Fruit fly (Drosophila melanogaster) whole organism, embryonic: ENCODE results near the gene Eato.
A peak's percentile ranks its signal among the peaks of the same experiment; 100 is the strongest.

Experiments
- Atf-2 ChIP-seq: fragments of 200-800 bp; sonication (Bioruptor generic); optimal IDR thresholded peaks from 2 replicates; lab custom pipeline; 2016; ENCODE audit warnings: missing biosample characterization, missing genetic modification characterization
- Bdp1 ChIP-seq: fragments of 200-800 bp; sonication (Bioruptor generic); optimal IDR thresholded peaks from 3 replicates; lab custom pipeline; 2016; ENCODE audit warnings: missing biosample characterization, missing genetic modification characterization
- Bgb ChIP-seq: fragments of 200-800 bp; sonication (Bioruptor generic); IDR thresholded peaks from 2 replicates; pipeline ENCODE4 v1.3.6; 2022; ENCODE audit warnings: missing biosample characterization, missing genetic modification characterization; ENCODE audit not compliant: partially characterized antibody
- CG1024 ChIP-seq: fragments of 200-800 bp; sonication (Bioruptor generic); IDR thresholded peaks from 2 replicates; pipeline ENCODE4 v1.3.6; 2022; ENCODE audit warnings: missing biosample characterization, missing genetic modification characterization
- CG10267 ChIP-seq: fragments of 200-800 bp; sonication (Bioruptor generic); optimal IDR thresholded peaks from 2 replicates; lab custom pipeline; 2018; ENCODE audit warnings: missing biosample characterization, mild to moderate bottlenecking, missing genetic modification characterization, moderate library complexity
- CG10462 ChIP-seq: fragments of 200-800 bp; sonication (Bioruptor generic); optimal IDR thresholded peaks from 2 replicates; lab custom pipeline; 2016; ENCODE audit warnings: missing biosample characterization, missing genetic modification characterization
- CG11456 ChIP-seq: fragments of 200-800 bp; sonication (Bioruptor generic); IDR thresholded peaks from 3 replicates; pipeline ENCODE4 v1.3.6; 2022; ENCODE audit warnings: missing biosample characterization, missing genetic modification characterization
- CG1233 ChIP-seq: fragments of 200-800 bp; sonication (Bioruptor generic); optimal IDR thresholded peaks from 4 replicates; lab custom pipeline; 2018; ENCODE audit warnings: missing biosample characterization, mild to moderate bottlenecking, missing genetic modification characterization
- CG13123 ChIP-seq: fragments of 200-800 bp; sonication (Bioruptor generic); optimal IDR thresholded peaks from 2 replicates; lab custom pipeline; 2016; ENCODE audit warnings: missing biosample characterization, missing genetic modification characterization
- CG1603 ChIP-seq: fragments of 200-800 bp; sonication (Bioruptor generic); optimal IDR thresholded peaks from 2 replicates; lab custom pipeline; 2019; ENCODE audit warnings: missing biosample characterization, mild to moderate bottlenecking, missing genetic modification characterization, moderate library complexity
- CG17829 ChIP-seq: fragments of 200-800 bp; optimal IDR thresholded peaks from 2 replicates; lab custom pipeline; 2019; ENCODE audit warnings: missing biosample characterization, mild to moderate bottlenecking, missing genetic modification characterization, moderate library complexity
- CG1792 ChIP-seq: fragments of 200-800 bp; sonication (Bioruptor generic); optimal IDR thresholded peaks from 2 replicates; lab custom pipeline; 2016; ENCODE audit warnings: missing biosample characterization, missing genetic modification characterization
- CG18011 ChIP-seq: fragments of 200-800 bp; sonication (Bioruptor generic); optimal IDR thresholded peaks from 2 replicates; lab custom pipeline; 2017; ENCODE audit warnings: missing biosample characterization, missing genetic modification characterization, mild to moderate bottlenecking, moderate library complexity, missing genotype
- CG2116 ChIP-seq: fragments of 200-800 bp; sonication (Bioruptor generic); optimal IDR thresholded peaks from 3 replicates; lab custom pipeline; 2018; ENCODE audit warnings: missing biosample characterization, mild to moderate bottlenecking, missing genetic modification characterization
- CG2120 ChIP-seq: fragments of 200-800 bp; sonication (Bioruptor generic); optimal IDR thresholded peaks from 3 replicates; lab custom pipeline; 2016; ENCODE audit warnings: missing biosample characterization, missing genetic modification characterization
- CG2202 ChIP-seq: fragments of 200-800 bp; sonication (Bioruptor generic); optimal IDR thresholded peaks from 2 replicates; lab custom pipeline; 2018; ENCODE audit warnings: missing biosample characterization, mild to moderate bottlenecking, missing genetic modification characterization
- CG2712 ChIP-seq: fragments of 200-800 bp; optimal IDR thresholded peaks from 3 replicates; lab custom pipeline; 2019; ENCODE audit warnings: missing biosample characterization, mild to moderate bottlenecking, missing genetic modification characterization, moderate library complexity
- CG33213 ChIP-seq: fragments of 200-800 bp; sonication (Bioruptor generic); optimal IDR thresholded peaks from 3 replicates; lab custom pipeline; 2016; ENCODE audit warnings: missing biosample characterization, missing genetic modification characterization
- CG7556 ChIP-seq: fragments of 200-800 bp; sonication (Bioruptor generic); optimal IDR thresholded peaks from 2 replicates; lab custom pipeline; 2017; ENCODE audit warnings: missing biosample characterization, mild to moderate bottlenecking, missing genetic modification characterization
- CG7928 ChIP-seq: fragments of 200-800 bp; sonication (Bioruptor generic); optimal IDR thresholded peaks from 2 replicates; lab custom pipeline; 2017; ENCODE audit warnings: missing biosample characterization, mild to moderate bottlenecking, missing genetic modification characterization
- CG8388 ChIP-seq: fragments of 200-800 bp; sonication (Bioruptor generic); optimal IDR thresholded peaks from 2 replicates; lab custom pipeline; 2019; ENCODE audit warnings: missing biosample characterization, mild to moderate bottlenecking, missing genetic modification characterization, moderate library complexity
- CG8944 ChIP-seq: fragments of 200-800 bp; sonication (Bioruptor generic); optimal IDR thresholded peaks from 3 replicates; lab custom pipeline; 2016; ENCODE audit warnings: missing biosample characterization, missing genetic modification characterization
- CG9215 ChIP-seq: fragments of 200-800 bp; sonication (Bioruptor generic); IDR thresholded peaks from 2 replicates; pipeline ENCODE4 v1.3.6; 2022; ENCODE audit warnings: missing biosample characterization, missing genetic modification characterization
- CG9609 ChIP-seq: fragments of 200-800 bp; sonication (Bioruptor generic); optimal IDR thresholded peaks from 3 replicates; lab custom pipeline; 2016; ENCODE audit warnings: missing biosample characterization, missing genetic modification characterization
- CG9797 ChIP-seq: fragments of 200-800 bp; sonication (Bioruptor generic); optimal IDR thresholded peaks from 3 replicates; lab custom pipeline; 2018; ENCODE audit warnings: missing biosample characterization, mild to moderate bottlenecking, missing genetic modification characterization
- CG9876 ChIP-seq: fragments of 200-800 bp; sonication (Bioruptor generic); optimal IDR thresholded peaks from 2 replicates; lab custom pipeline; 2016; ENCODE audit warnings: missing biosample characterization, missing genetic modification characterization
- CoRest ChIP-seq: fragments of 200-800 bp; sonication (Bioruptor generic); optimal IDR thresholded peaks from 3 replicates; lab custom pipeline; 2018; ENCODE audit warnings: missing biosample characterization, mild to moderate bottlenecking, missing genetic modification characterization, moderate library complexity
- Dip3 ChIP-seq: fragments of 200-800 bp; sonication (Bioruptor generic); optimal IDR thresholded peaks from 3 replicates; lab custom pipeline; 2016; ENCODE audit warnings: missing biosample characterization, missing genetic modification characterization
- Ets65A ChIP-seq: fragments of 200-800 bp; sonication (Bioruptor generic); peaks from one replicate; lab custom pipeline; 2016; ENCODE audit warnings: missing biosample characterization, missing genetic modification characterization
- Ets97D ChIP-seq: fragments of 200-800 bp; sonication (Bioruptor generic); optimal IDR thresholded peaks from 3 replicates; lab custom pipeline; 2016; ENCODE audit warnings: missing biosample characterization, missing genetic modification characterization
- Gsc ChIP-seq: fragments of 200-800 bp; sonication (Bioruptor generic); IDR thresholded peaks from 2 replicates; pipeline ENCODE4 v1.3.6; 2022; ENCODE audit warnings: missing biosample characterization, missing genetic modification characterization
- Jarid2 ChIP-seq: fragments of 200-800 bp; sonication (Bioruptor generic); optimal IDR thresholded peaks from 3 replicates; lab custom pipeline; 2017; ENCODE audit warnings: mild to moderate bottlenecking, missing biosample characterization, missing genetic modification reagents, missing genetic modification characterization
- Max ChIP-seq: fragments of 200-800 bp; sonication (Bioruptor generic); optimal IDR thresholded peaks from 2 replicates; lab custom pipeline; 2016; ENCODE audit warnings: missing biosample characterization, mild to moderate bottlenecking, missing genetic modification characterization
- Mrtf ChIP-seq: fragments of 200-800 bp; sonication (Bioruptor generic); IDR thresholded peaks from 3 replicates; pipeline ENCODE4 v1.3.6; 2022; ENCODE audit warnings: missing biosample characterization, missing genetic modification characterization
- NC2β ChIP-seq: fragments of 200-800 bp; sonication (Bioruptor generic); optimal IDR thresholded peaks from 2 replicates; lab custom pipeline; 2016; ENCODE audit warnings: missing biosample characterization, missing genetic modification characterization
- Nf-YA ChIP-seq: fragments of 200-800 bp; sonication (Bioruptor generic); IDR thresholded peaks from 2 replicates; pipeline ENCODE4 v1.3.6; 2022; ENCODE audit warnings: missing biosample characterization, missing genetic modification characterization
- Pdp1 ChIP-seq, 2 experiments: fragments of 200-800 bp; sonication (Bioruptor generic); optimal IDR thresholded peaks; 3 replicates each; lab custom pipeline; 2016; ENCODE audit warnings: missing biosample characterization in 2 of 2, missing genetic modification characterization in 2 of 2, mild to moderate bottlenecking in 1 of 2, moderate library complexity in 1 of 2
- Side ChIP-seq: fragments of 200-800 bp; sonication (Bioruptor generic); optimal IDR thresholded peaks from 2 replicates; lab custom pipeline; 2016; ENCODE audit warnings: missing biosample characterization, missing genetic modification characterization
- Sry-δ ChIP-seq: fragments of 200-800 bp; sonication (Bioruptor generic); optimal IDR thresholded peaks from 2 replicates; lab custom pipeline; 2016; ENCODE audit warnings: missing biosample characterization, missing genetic modification characterization
- YL-1 ChIP-seq: fragments of 200-800 bp; sonication (Bioruptor generic); optimal IDR thresholded peaks from 3 replicates; lab custom pipeline; 2017; ENCODE audit warnings: missing biosample characterization, mild to moderate bottlenecking, missing genetic modification characterization
- ato ChIP-seq: fragments of 200-800 bp; sonication (Bioruptor generic); IDR thresholded peaks from 2 replicates; pipeline ENCODE4 v1.3.6; 2022; ENCODE audit warnings: missing biosample characterization, missing genetic modification characterization; ENCODE audit not compliant: partially characterized antibody
- esg ChIP-seq: fragments of 200-800 bp; sonication (Bioruptor generic); conservative IDR thresholded peaks from 2 replicates; pipeline ENCODE4 v1.3.6; 2022; ENCODE audit warnings: missing biosample characterization, missing genetic modification characterization
- gro ChIP-seq: fragments of 200-800 bp; sonication (Bioruptor generic); optimal IDR thresholded peaks from 2 replicates; lab custom pipeline; 2016; ENCODE audit warnings: missing biosample characterization, missing genetic modification characterization
- kni ChIP-seq: fragments of 200-800 bp; sonication (Bioruptor generic); optimal IDR thresholded peaks from 3 replicates; lab custom pipeline; 2017; ENCODE audit warnings: mild to moderate bottlenecking, missing biosample characterization, missing genetic modification reagents, missing genetic modification characterization
- mam ChIP-seq: fragments of 200-800 bp; sonication (Bioruptor generic); optimal IDR thresholded peaks from 3 replicates; lab custom pipeline; 2016; ENCODE audit warnings: missing biosample characterization, missing genetic modification characterization
- pho ChIP-seq: fragments of 200-800 bp; sonication (Bioruptor generic); optimal IDR thresholded peaks from 2 replicates; lab custom pipeline; 2016; ENCODE audit warnings: missing biosample characterization, missing genetic modification characterization
- sens ChIP-seq: fragments of 200-800 bp; sonication (Bioruptor generic); peaks from one replicate; lab custom pipeline; 2016; ENCODE audit warnings: missing biosample characterization, missing genetic modification characterization
- sob ChIP-seq: fragments of 200-800 bp; sonication (Bioruptor generic); IDR thresholded peaks from 2 replicates; pipeline ENCODE4 v1.3.6; 2022; ENCODE audit warnings: missing biosample characterization, missing genetic modification characterization
- sug ChIP-seq: fragments of 200-800 bp; optimal IDR thresholded peaks from 2 replicates; lab custom pipeline; 2019; ENCODE audit warnings: missing biosample characterization, mild to moderate bottlenecking, missing genetic modification characterization, moderate library complexity
- tin ChIP-seq: fragments of 200-800 bp; sonication (Bioruptor generic); optimal IDR thresholded peaks from 3 replicates; lab custom pipeline; 2016; ENCODE audit warnings: missing biosample characterization, missing genetic modification characterization
- trem ChIP-seq: fragments of 200-800 bp; optimal IDR thresholded peaks from 3 replicates; lab custom pipeline; 2019; ENCODE audit warnings: missing biosample characterization, mild to moderate bottlenecking, missing genetic modification characterization, moderate library complexity
- twi ChIP-seq: fragments of 200-800 bp; optimal IDR thresholded peaks from 2 replicates; lab custom pipeline; 2019; ENCODE audit warnings: missing biosample characterization, mild to moderate bottlenecking, missing genetic modification characterization, moderate library complexity

Eato gene

dm6 chr2L:13833058-13833457 is 49.2 kb downstream of the Eato start, which contains the start of the genes GatC, PolG2 and Polr2C (continued):
- TF ChIP-seq CG2712 (peak; percentile 41), twi (peak; percentile 34), CG8388 (peak; percentile 50), kni (GFP tag; lab: Kevin White, UChicago) (no peak), CG9609 (peak; percentile 51), Gsc (no peak), CG9797 (peak; percentile 5), Max (GFP tag; lab: Kevin White, UChicago) (peak; percentile 2), CG1792 (GFP tag; lab: Kevin White, UChicago) (no peak), NC2β (GFP tag; lab: Kevin White, UChicago) (peak; percentile 33), CG9215 (GFP tag; lab: Robert Waterston, UW) (peak; percentile 39; the same call in 1 of the 2 replicates), gro (GFP tag; lab: Kevin White, UChicago) (peak; percentile 13), tin (peak; percentile 2), CG10267 (tag; lab: Kevin White, UChicago) (peak; percentile 35), ato (GFP tag; lab: Robert Waterston, UW) (peak; percentile 87), sug (tag; lab: Kevin White, UChicago) (peak; percentile 52), Ets97D (GFP tag; lab: Kevin White, UChicago) (peak; percentile 46), CG11456 (GFP tag; lab: Robert Waterston, UW) (0 out of 3 replicates have a peak, but pooled peaks have one; percentile 47), Atf-2 (peak; percentile 27), CG7556 (GFP tag; lab: Kevin White, UChicago) (no peak), CG2116 (GFP tag; lab: Kevin White, UChicago) (peak; percentile 66), CG13123 (no peak), CG2120 (GFP tag; lab: Kevin White, UChicago) (peak; percentile 70), mam (GFP tag; lab: Kevin White, UChicago) (peak; percentile 63), trem (tag; lab: Kevin White, UChicago) (peak; percentile 54), Ets65A (GFP tag; lab: Kevin White, UChicago) (peak; percentile 34), pho (GFP tag; lab: Kevin White, UChicago) (peak; percentile 5), CG1603 (tag; lab: Kevin White, UChicago) (peak; percentile 65), Jarid2 (GFP tag; lab: Kevin White, UChicago) (no peak), esg (GFP tag; lab: Robert Waterston, UW) (peak; percentile 37; the same call in 1 of the 2 replicates), CG1024 (GFP tag; lab: Robert Waterston, UW) (no peak), Mrtf (GFP tag; lab: Robert Waterston, UW) (no peak), CoRest (tag; lab: Kevin White, UChicago) (peak; percentile 56), CG8944 (GFP tag; lab: Kevin White, UChicago) (peak; percentile 43), CG10462 (peak; percentile 16), CG1233 (GFP tag; lab: Kevin White, UChicago) (no peak), Side (GFP tag; lab: Kevin White, UChicago) (peak; percentile 26), CG18011 (peak; percentile 97), Nf-YA (GFP tag; lab: Robert Waterston, UW) (no peak), CG33213 (GFP tag; lab: Kevin White, UChicago) (peak; percentile 27), sens (GFP tag; lab: Kevin White, UChicago) (peak; percentile 89), CG9876 (GFP tag; lab: Kevin White, UChicago) (no peak), sob (GFP tag; lab: Robert Waterston, UW) (peak; percentile 72), Pdp1 (GFP tag; optimal IDR thresholded peaks at IDR 0.05; lab: Kevin White, UChicago) (peak in 1 of 2 experiments; percentile 34), Bgb (GFP tag; lab: Robert Waterston, UW) (peak; percentile 82), Dip3 (peak; percentile 9), CG17829 (peak; percentile 53), Bdp1 (GFP tag; lab: Kevin White, UChicago) (peak; percentile 28), Sry-δ (GFP tag; lab: Kevin White, UChicago) (peak; percentile 95), CG2202 (tag; lab: Kevin White, UChicago) (no peak), CG7928 (GFP tag; lab: Kevin White, UChicago) (peak; percentile 76), YL-1 (GFP tag; lab: Kevin White, UChicago) (peak; percentile 62)
